Worm (Caenorhabditis elegans): ENCODE measurements around the gene F20D6.5.
A peak's percentile ranks its signal among the peaks of the same experiment; 100 is the strongest.

F20D6.5 gene

DNA sequence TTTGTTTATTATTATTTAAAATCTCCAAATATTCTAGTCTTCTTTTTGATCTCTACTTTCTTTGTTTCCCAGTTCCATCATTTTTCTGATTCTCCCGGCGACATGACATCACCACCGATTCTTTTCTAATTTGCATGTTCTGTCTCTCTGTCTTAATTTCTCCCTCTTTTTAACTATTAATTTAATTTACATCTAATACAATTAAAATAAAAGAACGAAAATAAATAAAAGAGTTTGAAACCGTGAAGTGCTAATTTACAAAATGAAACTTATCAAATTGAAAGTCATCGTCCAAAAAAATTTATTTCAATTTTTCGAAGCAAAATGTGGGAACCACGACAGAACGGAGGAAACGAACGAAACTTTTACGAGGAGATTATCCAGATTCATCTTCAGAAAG lies 2.1 kb upstream of the F20D6.5 start, which contains the start of gene F20D6.6:
TSS of gene F20D6.6 (plus strand) at position 301 of the 400 bp plus-strand sequence.
- TF ChIP-seq hlh-17 (GFP tag; optimal IDR thresholded peaks at IDR 0.05; ENCODE audit: borderline replicate concordance) = no peak
- no peak for TF ChIP-seq lsy-2 (tag; optimal IDR thresholded peaks at IDR 0.05)
- no peak for TF ChIP-seq unc-62 (GFP tag; optimal IDR thresholded peaks at IDR 0.05)
- no peak for TF ChIP-seq xbp-1 (tag; optimal IDR thresholded peaks at IDR 0.05)
- TF ChIP-seq elt-3 (tag; optimal IDR thresholded peaks at IDR 0.05) = no peak

DNA sequence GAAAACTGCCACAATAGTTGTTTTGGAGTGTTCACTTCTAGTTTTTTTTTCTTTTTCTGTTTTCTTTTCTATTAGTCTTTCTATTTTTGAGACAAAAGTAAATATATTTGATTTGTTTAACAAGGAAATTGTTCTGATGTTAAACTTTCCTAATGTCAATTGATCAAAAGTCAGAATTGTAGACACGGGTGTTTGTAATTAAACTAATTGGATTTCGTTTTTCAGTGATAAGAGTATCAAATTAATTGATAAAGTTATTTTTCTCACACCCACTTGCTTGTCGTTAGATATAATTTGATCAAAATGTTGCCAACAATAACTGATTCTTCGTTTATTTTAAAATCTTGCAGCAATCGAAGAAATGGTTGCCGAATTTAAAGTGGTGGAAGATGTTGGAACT lies 1.4 kb downstream of the F20D6.5 start:
- TF ChIP-seq nhr-85 (tag) = peak; percentile 20
- no peak for TF ChIP-seq efl-1 (optimal IDR thresholded peaks at IDR 0.05)
- TF ChIP-seq efl-1 (GFP tag; optimal IDR thresholded peaks at IDR 0.05 in 1 of 2) = peak in 1 of 2 experiments; percentile 62
- no peak for TF ChIP-seq vab-15 (tag; optimal IDR thresholded peaks at IDR 0.05)

DNA sequence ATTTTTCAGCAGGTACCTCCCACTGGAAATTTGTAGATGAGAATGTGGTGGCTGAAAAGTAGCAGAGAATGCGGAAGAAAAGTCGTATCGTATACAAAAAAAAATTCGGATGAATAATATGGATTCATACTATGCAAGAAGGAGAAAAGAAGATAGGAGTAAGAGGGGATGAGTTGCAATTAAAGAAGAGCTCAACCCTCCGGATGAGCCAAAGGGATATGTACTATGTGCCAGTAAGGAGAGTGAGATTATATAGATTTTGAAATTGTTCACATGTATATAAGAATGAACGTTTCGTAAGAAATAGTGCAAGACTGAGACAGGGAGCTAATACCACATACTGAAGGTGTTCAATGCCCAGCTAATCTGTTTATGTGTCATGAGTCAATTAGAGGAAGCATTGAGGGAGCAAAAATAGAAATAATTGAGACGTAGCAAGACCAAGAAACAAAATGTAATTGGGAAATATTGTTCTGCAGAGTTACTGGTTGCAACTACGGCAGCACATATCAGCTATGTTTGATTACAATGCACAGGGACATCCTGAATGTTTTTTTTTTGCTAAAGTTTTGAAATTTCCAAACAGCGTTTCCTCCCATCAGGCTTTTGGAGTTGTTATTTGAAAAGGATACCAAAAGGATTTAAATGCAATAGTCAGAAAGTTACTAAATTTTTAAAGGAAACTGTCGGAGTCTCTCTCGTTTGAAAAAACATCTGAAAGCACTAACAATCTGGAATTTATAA lies 6.6 kb downstream of the F20D6.5 start, which contains the start of gene F20D6.8:
TSS of gene F20D6.8 (minus strand) at position 51 of the 744 bp plus-strand sequence.
- TF ChIP-seq lin-14 (GFP tag; optimal IDR thresholded peaks at IDR 0.05) (no peak), dsc-1 (tag; optimal IDR thresholded peaks at IDR 0.05) (peak; percentile 80), aha-1 (tag; optimal IDR thresholded peaks at IDR 0.05) (no peak), fkh-10 (GFP tag; optimal IDR thresholded peaks at IDR 0.05) (no peak), sox-4 (tag; optimal IDR thresholded peaks at IDR 0.05) (no peak)

DNA sequence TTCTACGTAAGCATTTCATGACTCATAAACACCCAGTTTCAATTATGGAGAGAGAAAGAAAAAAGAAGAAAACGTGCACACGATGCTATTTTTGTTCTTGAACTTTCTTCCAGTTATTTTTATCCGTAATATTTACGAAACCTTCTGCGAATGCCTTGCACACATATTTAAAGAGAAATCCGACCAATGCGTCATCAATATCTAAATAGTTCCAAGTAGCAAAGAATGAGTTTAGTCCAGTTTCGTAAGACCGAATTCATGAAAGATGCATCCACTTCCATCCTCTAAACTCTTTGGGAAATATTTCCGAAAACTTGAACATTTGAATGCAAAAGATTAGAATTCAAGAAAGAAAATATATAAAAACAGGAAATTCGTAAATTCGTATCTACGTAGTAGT lies 7.4 kb downstream of the F20D6.5 start:
- TF ChIP-seq unc-86 (tag; optimal IDR thresholded peaks at IDR 0.05) = peak; percentile 63
- TF ChIP-seq egl-13 (tag; optimal IDR thresholded peaks at IDR 0.05) = peak; percentile 9
- TF ChIP-seq pag-3 (tag; optimal IDR thresholded peaks at IDR 0.05; ENCODE audit: borderline replicate concordance, insufficient read depth) = no peak
- peak; percentile 30 for TF ChIP-seq nhr-71 (tag; optimal IDR thresholded peaks at IDR 0.05)
- peak; percentile 19 for TF ChIP-seq fkh-4 (tag; optimal IDR thresholded peaks at IDR 0.05; ENCODE audit: borderline replicate concordance)
- TF ChIP-seq zip-4 (GFP tag; optimal IDR thresholded peaks at IDR 0.05) = no peak
- TF ChIP-seq dsc-1 (tag; optimal IDR thresholded peaks at IDR 0.05) = peak; percentile 27
- TF ChIP-seq mdl-1 (tag; optimal IDR thresholded peaks at IDR 0.05) = no peak

DNA sequence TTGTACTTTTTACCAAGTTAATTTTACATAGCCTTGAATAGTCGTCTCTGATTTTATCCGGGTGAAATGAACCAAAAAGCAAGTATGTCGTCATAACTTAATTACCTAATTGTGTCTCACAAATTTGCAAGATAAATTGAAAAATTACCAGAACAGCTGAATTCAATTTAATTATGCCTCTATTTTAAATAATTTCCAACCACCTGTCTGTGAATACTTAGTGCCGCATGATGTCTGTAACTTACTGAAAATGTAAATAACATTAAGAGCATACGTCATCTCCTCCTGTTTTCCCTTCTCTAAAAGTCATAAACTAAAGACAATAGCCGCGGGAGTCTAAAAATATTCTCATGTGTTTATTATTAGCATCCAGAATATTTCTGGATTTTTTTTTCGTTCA lies 8.5 kb downstream of the F20D6.5 start:
- no peak for TF ChIP-seq aha-1 (tag; optimal IDR thresholded peaks at IDR 0.05)
- peak; percentile 52 for TF ChIP-seq fkh-8 (tag; optimal IDR thresholded peaks at IDR 0.05)
- peak; percentile 49 for TF ChIP-seq dsc-1 (tag; optimal IDR thresholded peaks at IDR 0.05)
- TF ChIP-seq rnt-1 (tag; optimal IDR thresholded peaks at IDR 0.05) = no peak
- peak; percentile 41 for TF ChIP-seq nhr-71 (tag; optimal IDR thresholded peaks at IDR 0.05)
- peak; percentile 74 for TF ChIP-seq ceh-8 (GFP tag; optimal IDR thresholded peaks at IDR 0.05)
- peak; percentile 53 for TF ChIP-seq nhr-47 (tag; optimal IDR thresholded peaks at IDR 0.05)
- peak; percentile 77 for TF ChIP-seq hlh-4 (tag; optimal IDR thresholded peaks at IDR 0.05)
- no peak for TF ChIP-seq zag-1 (tag; optimal IDR thresholded peaks at IDR 0.05)

DNA sequence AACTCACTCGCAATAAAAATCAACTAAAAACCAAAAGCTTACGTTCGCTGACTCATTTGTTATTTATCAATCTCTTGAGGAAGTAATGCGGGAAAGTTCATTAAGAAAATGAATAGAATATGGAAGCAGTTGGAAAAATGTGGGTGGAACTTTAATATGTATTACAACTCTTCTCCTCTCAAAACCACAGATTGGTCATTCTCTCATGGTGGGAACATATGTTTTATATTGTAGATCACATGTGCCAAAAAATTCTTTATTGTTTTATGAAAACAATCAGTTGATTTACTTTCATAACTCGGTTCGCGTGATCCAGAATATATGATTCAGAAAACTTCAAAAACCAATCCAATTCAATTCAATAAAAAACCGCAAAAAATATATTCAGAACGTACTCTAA lies 9.9 kb downstream of the F20D6.5 start:
- TF ChIP-seq vab-15 (tag; optimal IDR thresholded peaks at IDR 0.05) = no peak
- no peak for TF ChIP-seq ceh-88 (GFP tag; IDR thresholded peaks at IDR 0.05)
- TF ChIP-seq grh-1 (GFP tag; IDR thresholded peaks at IDR 0.05) = no peak
- no peak for TF ChIP-seq irx-1 (tag; optimal IDR thresholded peaks at IDR 0.05)
- TF ChIP-seq fkh-4 (tag; optimal IDR thresholded peaks at IDR 0.05; ENCODE audit: borderline replicate concordance) = peak; percentile 69
- TF ChIP-seq skn-1 (tag; optimal IDR thresholded peaks at IDR 0.05) = no peak
- no peak for TF ChIP-seq unc-86 (tag; optimal IDR thresholded peaks at IDR 0.05)
- TF ChIP-seq jun-1 (tag; optimal IDR thresholded peaks at IDR 0.05) = no peak
- TF ChIP-seq dsc-1 (tag; optimal IDR thresholded peaks at IDR 0.05) = peak; percentile 91

Measured in whole organism, L1 larva.